Worm (Caenorhabditis elegans): ENCODE results near the gene rheb-1.

ce11 chrIII:9496083-9496482 lies 40.3 kb upstream of the rheb-1 start:
- TF ChIP-seq unc-130 (GFP tag; optimal IDR thresholded peaks at IDR 0.05) (no peak), F57A8.1 (GFP tag; optimal IDR thresholded peaks at IDR 0.05) (no peak), efl-1 (GFP tag; optimal IDR thresholded peaks at IDR 0.05) (no peak), lir-1 (GFP tag; conservative IDR thresholded peaks at IDR 0.05) (no peak), Y67H2A.10 (GFP tag; conservative IDR thresholded peaks at IDR 0.05) (no peak), sdz-38 (tag; optimal IDR thresholded peaks at IDR 0.05) (no peak), ceh-91 (GFP tag; IDR thresholded peaks at IDR 0.05) (no peak)
